Worm (Caenorhabditis elegans): ENCODE results near the gene F59C12.3.

DNA sequence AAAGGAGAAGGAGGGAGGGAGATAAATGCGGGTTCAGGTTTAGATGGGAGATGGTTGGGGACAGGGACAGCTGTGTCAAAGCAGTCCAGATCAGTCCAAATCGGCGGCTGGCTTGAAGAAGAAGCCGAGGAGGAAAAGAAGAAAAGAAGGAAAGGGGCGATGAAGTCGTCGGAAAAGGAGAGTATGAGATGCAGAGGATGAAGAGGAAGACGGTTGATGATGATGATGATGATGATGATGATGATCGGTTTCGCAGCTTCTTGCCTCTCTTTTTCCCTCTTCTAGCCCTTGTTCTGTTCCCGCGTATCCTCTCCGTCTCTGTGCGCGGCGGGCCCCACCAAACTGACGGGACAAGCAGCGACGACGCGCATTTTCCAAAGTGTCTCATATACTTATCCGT is 17.5 kb upstream of the F59C12.3 start:
- no peak for TF ChIP-seq ztf-29 (GFP tag; IDR thresholded peaks at IDR 0.05)
- no peak for TF ChIP-seq ztf-23 (GFP tag; IDR thresholded peaks at IDR 0.05)
- no peak for TF ChIP-seq klf-2 (GFP tag; conservative IDR thresholded peaks at IDR 0.05)
- 0 out of 2 replicates have a peak, but pooled peaks have one; percentile 44 for TF ChIP-seq flt-1 (GFP tag; IDR thresholded peaks at IDR 0.05)
- TF ChIP-seq T22C8.4 (GFP tag; IDR thresholded peaks at IDR 0.05) = no peak
- TF ChIP-seq tab-1 (GFP tag; IDR thresholded peaks at IDR 0.05) = no peak
